Fruit fly (Drosophila melanogaster) whole organism, embryonic: ENCODE data around the gene CG10587.
A peak's percentile ranks its signal among the peaks of the same experiment; 100 is the strongest.

Source experiments
- CG10209 ChIP-seq: fragments of 200-800 bp; sonication (Bioruptor generic); optimal IDR thresholded peaks from 3 replicates; lab custom pipeline; 2017; ENCODE audit warnings: missing biosample characterization, mild to moderate bottlenecking, missing genetic modification characterization, missing genetic modification reagents
- CG10543 ChIP-seq: fragments of 200-800 bp; sonication (Bioruptor generic); optimal IDR thresholded peaks from 3 replicates; lab custom pipeline; 2017; ENCODE audit warnings: missing biosample characterization, mild to moderate bottlenecking, missing genetic modification characterization, moderate library complexity
- CG10979 ChIP-seq: fragments of 200-800 bp; sonication (Bioruptor generic); optimal IDR thresholded peaks from 2 replicates; lab custom pipeline; 2018; ENCODE audit warnings: missing biosample characterization, mild to moderate bottlenecking, missing genetic modification characterization, moderate library complexity
- CG11093 ChIP-seq: fragments of 200-800 bp; sonication (Bioruptor generic); IDR thresholded peaks from 3 replicates; pipeline ENCODE4 v1.3.6; 2022; ENCODE audit warnings: missing biosample characterization, missing genetic modification characterization
- CG12391 ChIP-seq: fragments of 200-800 bp; sonication (Bioruptor generic); optimal IDR thresholded peaks from 3 replicates; lab custom pipeline; 2018; ENCODE audit warnings: missing biosample characterization, mild to moderate bottlenecking, missing genetic modification characterization, moderate library complexity
- CG13296 ChIP-seq: fragments of 200-800 bp; sonication (Bioruptor generic); optimal IDR thresholded peaks from 3 replicates; lab custom pipeline; 2018; ENCODE audit warnings: missing biosample characterization, mild to moderate bottlenecking, missing genetic modification characterization
- CG1529 ChIP-seq: fragments of 200-800 bp; sonication (Bioruptor generic); optimal IDR thresholded peaks from 3 replicates; lab custom pipeline; 2018; ENCODE audit warnings: missing biosample characterization, missing genetic modification characterization
- CG17361 ChIP-seq: fragments of 200-800 bp; sonication (Bioruptor generic); IDR thresholded peaks from 3 replicates; pipeline ENCODE4 v1.3.6; 2022; ENCODE audit warnings: missing biosample characterization, missing genetic modification characterization
- CG18262 ChIP-seq: fragments of 200-800 bp; optimal IDR thresholded peaks from 3 replicates; lab custom pipeline; 2019; ENCODE audit warnings: missing biosample characterization, mild to moderate bottlenecking, missing genetic modification characterization, moderate library complexity
- CG2678 ChIP-seq: fragments of 200-800 bp; sonication (Bioruptor generic); optimal IDR thresholded peaks from 3 replicates; lab custom pipeline; 2019; ENCODE audit warnings: missing biosample characterization, mild to moderate bottlenecking, missing genetic modification characterization, moderate library complexity
- CG33557 ChIP-seq: fragments of 200-800 bp; sonication (Bioruptor generic); optimal IDR thresholded peaks from 2 replicates; lab custom pipeline; 2019; ENCODE audit warnings: missing biosample characterization, mild to moderate bottlenecking, missing genetic modification characterization, moderate library complexity
- CG3726 ChIP-seq: fragments of 200-800 bp; sonication (Bioruptor generic); IDR thresholded peaks from 3 replicates; pipeline ENCODE4, ENCODE4 v1.3.6; 2022; ENCODE audit warnings: missing biosample characterization, missing genetic modification characterization
- CG6175 ChIP-seq: fragments of 200-800 bp; sonication (Bioruptor generic); IDR thresholded peaks from 3 replicates; pipeline ENCODE4 v1.3.6; 2022; ENCODE audit warnings: missing biosample characterization, missing genetic modification characterization
- CG6254 ChIP-seq: fragments of 200-800 bp; sonication (Bioruptor generic); optimal IDR thresholded peaks from 3 replicates; lab custom pipeline; 2017; ENCODE audit warnings: mild to moderate bottlenecking, missing biosample characterization, missing genetic modification reagents, missing genetic modification characterization
- CG6689 ChIP-seq: fragments of 200-800 bp; sonication (Bioruptor generic); IDR thresholded peaks from 2 replicates; pipeline ENCODE4 v1.3.6; 2022; ENCODE audit warnings: missing biosample characterization, missing genetic modification characterization
- CG7271 ChIP-seq: fragments of 200-800 bp; sonication (Bioruptor generic); optimal IDR thresholded peaks from 2 replicates; lab custom pipeline; 2018; ENCODE audit warnings: missing biosample characterization, mild to moderate bottlenecking, missing genetic modification characterization, moderate library complexity
- CG7556 ChIP-seq: fragments of 200-800 bp; sonication (Bioruptor generic); optimal IDR thresholded peaks from 2 replicates; lab custom pipeline; 2017; ENCODE audit warnings: missing biosample characterization, mild to moderate bottlenecking, missing genetic modification characterization
- CG7839 ChIP-seq: fragments of 200-800 bp; sonication (Bioruptor generic); optimal IDR thresholded peaks from 3 replicates; lab custom pipeline; 2018; ENCODE audit warnings: missing biosample characterization, mild to moderate bottlenecking, missing genetic modification characterization, moderate library complexity
- CG8388 ChIP-seq: fragments of 200-800 bp; sonication (Bioruptor generic); optimal IDR thresholded peaks from 2 replicates; lab custom pipeline; 2019; ENCODE audit warnings: missing biosample characterization, mild to moderate bottlenecking, missing genetic modification characterization, moderate library complexity
- CG8765 ChIP-seq: fragments of 200-800 bp; sonication (Bioruptor generic); IDR thresholded peaks from 2 replicates; pipeline ENCODE4 v1.3.6; 2022; ENCODE audit warnings: missing biosample characterization, missing genetic modification characterization
- CG8924 ChIP-seq: fragments of 200-800 bp; optimal IDR thresholded peaks from 3 replicates; lab custom pipeline; 2019; ENCODE audit warnings: missing biosample characterization, mild to moderate bottlenecking, missing genetic modification characterization, moderate library complexity
- CG9876 ChIP-seq: fragments of 200-800 bp; sonication (Bioruptor generic); optimal IDR thresholded peaks from 2 replicates; lab custom pipeline; 2016; ENCODE audit warnings: missing biosample characterization, missing genetic modification characterization
- Doc2 ChIP-seq: fragments of 200-800 bp; sonication (Bioruptor generic); IDR thresholded peaks from 2 replicates; pipeline ENCODE4 v1.3.6; 2022; ENCODE audit warnings: missing biosample characterization, missing genetic modification characterization
- Eip74EF ChIP-seq, 2 experiments: fragments of 200-800 bp in 1 of 2; fragments of >200 bp in 1 of 2; sonication (Bioruptor generic) in 1 of 2; optimal IDR thresholded peaks; 2 replicates each; lab custom pipeline; 2017 to 2019; ENCODE audit warnings: missing biosample characterization in 2 of 2, missing genetic modification characterization in 2 of 2, mild to moderate bottlenecking in 1 of 2, moderate library complexity in 1 of 2
- Ets65A ChIP-seq: fragments of 200-800 bp; sonication (Bioruptor generic); peaks from one replicate; lab custom pipeline; 2016; ENCODE audit warnings: missing biosample characterization, missing genetic modification characterization
- HmgD ChIP-seq: fragments of 200-800 bp; sonication (Bioruptor generic); optimal IDR thresholded peaks from 3 replicates; lab custom pipeline; 2016; ENCODE audit warnings: missing biosample characterization, missing genetic modification characterization
- Lhr ChIP-seq: fragments of 200-800 bp; sonication (Bioruptor generic); optimal IDR thresholded peaks from 3 replicates; lab custom pipeline; 2017; ENCODE audit warnings: mild to moderate bottlenecking, missing biosample characterization, missing genetic modification reagents, missing genetic modification characterization
- Oaz ChIP-seq: fragments of 200-800 bp; sonication (Bioruptor generic); IDR thresholded peaks from 2 replicates; pipeline ENCODE4 v1.3.6; 2022; ENCODE audit warnings: missing biosample characterization, missing genetic modification characterization
- Sox100B ChIP-seq: fragments of 200-800 bp; sonication (Bioruptor generic); optimal IDR thresholded peaks from 3 replicates; lab custom pipeline; 2018; ENCODE audit warnings: missing biosample characterization, mild to moderate bottlenecking, missing genetic modification characterization
- Sox102F ChIP-seq: fragments of 200-800 bp; sonication (Bioruptor generic); optimal IDR thresholded peaks from 2 replicates; lab custom pipeline; 2018; ENCODE audit warnings: missing biosample characterization, mild to moderate bottlenecking, missing genetic modification characterization, moderate library complexity
- Sry-δ ChIP-seq: fragments of 200-800 bp; sonication (Bioruptor generic); optimal IDR thresholded peaks from 2 replicates; lab custom pipeline; 2016; ENCODE audit warnings: missing biosample characterization, missing genetic modification characterization
- Ssrp ChIP-seq: fragments of 200-800 bp; sonication (Bioruptor generic); optimal IDR thresholded peaks from 2 replicates; lab custom pipeline; 2018; ENCODE audit warnings: missing biosample characterization, mild to moderate bottlenecking, missing genetic modification characterization, moderate library complexity
- TFAM ChIP-seq: fragments of 200-800 bp; sonication (Bioruptor generic); optimal IDR thresholded peaks from 2 replicates; lab custom pipeline; 2017; ENCODE audit warnings: missing biosample characterization, missing genetic modification characterization, inconsistent platforms
- Xbp1 ChIP-seq: fragments of 200-800 bp; sonication (Bioruptor generic); optimal IDR thresholded peaks from 3 replicates; lab custom pipeline; 2016; ENCODE audit warnings: missing biosample characterization, mild to moderate bottlenecking, missing genetic modification characterization
- ac ChIP-seq: fragments of 200-800 bp; sonication (Bioruptor generic); optimal IDR thresholded peaks from 3 replicates; lab custom pipeline; 2017; ENCODE audit warnings: missing biosample characterization, mild to moderate bottlenecking, missing genetic modification characterization
- bcd ChIP-seq: fragments of 200-800 bp; sonication (Bioruptor generic); optimal IDR thresholded peaks from 2 replicates; lab custom pipeline; 2017; ENCODE audit warnings: missing biosample characterization, mild to moderate bottlenecking, missing genetic modification characterization
- gem ChIP-seq: fragments of 200-800 bp; sonication (Bioruptor generic); optimal IDR thresholded peaks from 2 replicates; lab custom pipeline; 2019; ENCODE audit warnings: missing biosample characterization, mild to moderate bottlenecking, missing genetic modification characterization, moderate library complexity
- phol ChIP-seq: fragments of 200-800 bp; sonication (Bioruptor generic); optimal IDR thresholded peaks from 3 replicates; lab custom pipeline; 2018; ENCODE audit warnings: missing biosample characterization, mild to moderate bottlenecking, missing genetic modification characterization, moderate library complexity
- sisA ChIP-seq: fragments of 200-800 bp; sonication (Bioruptor generic); IDR thresholded peaks from 2 replicates; pipeline ENCODE4 v1.3.6; 2022; ENCODE audit warnings: missing biosample characterization, missing genetic modification characterization
- stc ChIP-seq: fragments of 200-800 bp; sonication (Bioruptor generic); IDR thresholded peaks from 2 replicates; pipeline ENCODE4 v1.3.6; 2022; ENCODE audit warnings: missing biosample characterization, missing genetic modification characterization
- tap ChIP-seq: fragments of 200-800 bp; optimal IDR thresholded peaks from 3 replicates; lab custom pipeline; 2019; ENCODE audit warnings: missing biosample characterization, mild to moderate bottlenecking, missing genetic modification characterization, moderate library complexity
- tin ChIP-seq: fragments of 200-800 bp; sonication (Bioruptor generic); optimal IDR thresholded peaks from 3 replicates; lab custom pipeline; 2016; ENCODE audit warnings: missing biosample characterization, missing genetic modification characterization
- unpg ChIP-seq: fragments of 200-800 bp; sonication (Bioruptor generic); optimal IDR thresholded peaks from 3 replicates; lab custom pipeline; 2018; ENCODE audit warnings: missing biosample characterization, mild to moderate bottlenecking, missing genetic modification characterization, moderate library complexity
- vvl ChIP-seq: fragments of 200-800 bp; sonication (Bioruptor generic); IDR thresholded peaks from 2 replicates; pipeline ENCODE4 v1.3.6; 2022; ENCODE audit warnings: missing biosample characterization, missing genetic modification characterization
- wdn ChIP-seq: fragments of 200-800 bp; sonication (Bioruptor generic); IDR thresholded peaks from 2 replicates; pipeline ENCODE4 v1.3.6; 2022; ENCODE audit warnings: missing biosample characterization, missing genetic modification characterization
- zen ChIP-seq: fragments of 200-800 bp; sonication (Bioruptor generic); optimal IDR thresholded peaks from 3 replicates; lab custom pipeline; 2018; ENCODE audit warnings: missing biosample characterization, mild to moderate bottlenecking, missing genetic modification characterization, moderate library complexity
- zf30C ChIP-seq: fragments of 200-800 bp; sonication (Bioruptor generic); optimal IDR thresholded peaks from 3 replicates; lab custom pipeline; 2018; ENCODE audit warnings: missing biosample characterization, mild to moderate bottlenecking, missing genetic modification characterization

CG10587 gene

dm6 chr3L:20931510-20931909 is 30.8 kb downstream of the CG10587 start (continued):
- TF ChIP-seq Sry-δ (no peak), gem (tag; lab: Kevin White, UChicago) (peak; percentile 23), sisA (GFP tag; lab: Robert Waterston, UW) (no peak), wdn (no peak), ac (GFP tag; lab: Kevin White, UChicago) (no peak), CG6175 (GFP tag; lab: Robert Waterston, UW) (no peak)
- TF ChIP-seq, all 482 proteins: peak for 9

- TF ChIP-seq CG3726 (no peak), vvl (GFP tag; lab: Robert Waterston, UW) (peak; percentile 29; the same call in 1 of the 2 replicates), CG7556 (GFP tag; lab: Kevin White, UChicago) (peak; percentile 45), Sox102F (GFP tag; lab: Kevin White, UChicago) (peak; percentile 73), CG6689 (GFP tag; lab: Robert Waterston, UW) (peak; percentile 18; the same call in 1 of the 2 replicates), CG10543 (GFP tag; lab: Kevin White, UChicago) (no peak), TFAM (GFP tag; lab: Kevin White, UChicago) (no peak), CG10979 (peak; percentile 82), tap (tag; lab: Kevin White, UChicago) (peak; percentile 40), CG17361 (peak; percentile 82), unpg (GFP tag; lab: Kevin White, UChicago) (peak; percentile 61), CG9876 (GFP tag; lab: Kevin White, UChicago) (no peak), bcd (peak; percentile 26), zen (tag; lab: Kevin White, UChicago) (peak; percentile 41), CG7271 (no peak), Eip74EF (GFP tag; optimal IDR thresholded peaks at IDR 0.05; lab: Kevin White, UChicago) (peak in 1 of 2 experiments; percentile 23), CG8924 (tag; lab: Kevin White, UChicago) (peak; percentile 65), zf30C (GFP tag; lab: Kevin White, UChicago) (peak; percentile 48), CG11093 (GFP tag; lab: Robert Waterston, UW) (no peak), CG8388 (GFP tag; lab: Kevin White, UChicago) (peak; percentile 75), Oaz (GFP tag; lab: Robert Waterston, UW) (no peak), wdn (no peak), CG33557 (GFP tag; lab: Kevin White, UChicago) (peak; percentile 4), CG2678 (tag; lab: Kevin White, UChicago) (peak; percentile 64), CG10209 (GFP tag; lab: Kevin White, UChicago) (peak; percentile 47), Ssrp (tag; lab: Kevin White, UChicago) (peak; percentile 70), Doc2 (no peak), CG13296 (GFP tag; lab: Kevin White, UChicago) (no peak), CG6254 (GFP tag; lab: Kevin White, UChicago) (peak; percentile 58), CG18262 (tag; lab: Kevin White, UChicago) (peak; percentile 84), Xbp1 (GFP tag; lab: Kevin White, UChicago) (peak; percentile 14), Sox100B (GFP tag; lab: Kevin White, UChicago) (peak; percentile 62), phol (tag; lab: Kevin White, UChicago) (peak; percentile 82), CG7839 (peak; percentile 53), HmgD (GFP tag; lab: Kevin White, UChicago) (no peak), tin (GFP tag; lab: Kevin White, UChicago) (peak; percentile 19), stc (GFP tag; lab: Robert Waterston, UW) (0 out of 2 replicates have a peak, but pooled peaks have one; percentile 32), CG8765 (GFP tag; lab: Robert Waterston, UW) (no peak), CG1529 (peak; percentile 17), Ets65A (GFP tag; lab: Kevin White, UChicago) (no peak), CG12391 (peak; percentile 68), Lhr (peak; percentile 9)
These were observed 32.1 kb downstream of the CG10587 start for dm6 chr3L:20930059-20930785.
